Fruit fly (Drosophila melanogaster) whole organism, embryonic: ENCODE data around the gene CG43401.

Experiments used
- CG15514 ChIP-seq: fragments of 200-800 bp; sonication (Bioruptor generic); optimal IDR thresholded peaks from 3 replicates; lab custom pipeline; 2017; ENCODE audit warnings: missing biosample characterization, missing genetic modification characterization, mild to moderate bottlenecking, moderate library complexity, missing genetic modification reagents
- CG32772 ChIP-seq: fragments of 200-800 bp; sonication (Bioruptor generic); IDR thresholded peaks from 2 replicates; pipeline ENCODE4 v1.3.6; 2022; ENCODE audit warnings: missing biosample characterization, missing genetic modification characterization
- Optix ChIP-seq: fragments of 200-800 bp; sonication (Bioruptor generic); IDR thresholded peaks from 3 replicates; pipeline ENCODE4 v1.3.6; 2022; ENCODE audit warnings: missing biosample characterization, missing genetic modification characterization
- disco-r ChIP-seq: fragments of 200-800 bp; sonication (Bioruptor generic); optimal IDR thresholded peaks from 2 replicates; lab custom pipeline; 2016; ENCODE audit warnings: missing biosample characterization, missing genetic modification characterization
- nerfin-1 ChIP-seq: fragments of 200-800 bp; sonication (Bioruptor generic); optimal IDR thresholded peaks from 3 replicates; lab custom pipeline; 2019; ENCODE audit warnings: missing biosample characterization, mild to moderate bottlenecking, missing genetic modification characterization, moderate library complexity

dm6 chr2L:1390271-1390670 lies 38.0 kb upstream of the CG43401 start:
- TF ChIP-seq Optix (GFP tag; lab: Robert Waterston, UW) (no peak), CG32772 (no peak), nerfin-1 (tag; lab: Kevin White, UChicago) (peak; percentile 96), disco-r (GFP tag; lab: Kevin White, UChicago) (no peak), CG15514 (GFP tag; lab: Kevin White, UChicago) (no peak)
